Fruit fly (Drosophila melanogaster): ENCODE data around the gene CG33783.

dm6 chr3R:10097531-10098295 lies 31.1 kb downstream of the CG33783 start:
- TF ChIP-seq psq (GFP tag; optimal IDR thresholded peaks at IDR 0.05) (no peak), CG1233 (GFP tag; optimal IDR thresholded peaks at IDR 0.05) (peak; percentile 55), pfk (GFP tag; optimal IDR thresholded peaks at IDR 0.05) (peak; percentile 17), Ada2b (GFP tag; IDR thresholded peaks at IDR 0.05) (peak; percentile 55), nom (GFP tag; optimal IDR thresholded peaks at IDR 0.05) (no peak), CG12299 (tag; optimal IDR thresholded peaks at IDR 0.05) (peak; percentile 32), CG7786 (GFP tag; optimal IDR thresholded peaks at IDR 0.05) (peak; percentile 49), CG32767 (GFP tag; IDR thresholded peaks at IDR 0.05) (peak; percentile 65; the same call in 1 of the 2 replicates)
